Worm (Caenorhabditis elegans): ENCODE results near the gene K09E9.3.
A peak's percentile ranks its signal among the peaks of the same experiment; 100 is the strongest.

Gene K09E9.3

DNA sequence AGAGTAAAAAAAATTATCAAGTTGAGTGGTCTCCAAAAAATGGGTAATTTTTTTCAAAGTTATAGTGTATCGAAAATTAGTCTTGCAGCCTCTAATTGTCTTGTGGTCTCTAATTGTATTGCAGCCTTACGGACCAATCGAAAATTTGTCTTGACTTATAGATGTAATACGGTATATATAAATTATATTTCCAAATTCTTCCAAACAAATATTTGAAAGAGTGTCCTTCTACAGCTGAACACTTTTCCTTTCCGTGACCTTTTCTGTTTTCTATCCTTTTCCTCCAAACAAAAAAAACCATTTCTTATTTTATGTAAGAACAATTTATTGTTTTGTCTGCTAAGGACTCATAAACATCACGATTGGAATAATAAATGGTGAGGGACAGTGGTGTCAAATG, 27.0 kb upstream of the K09E9.3 start, which contains the start of gene K09E9.7:
Gene K09E9.7 (plus strand): TSS at position 301 of the 400 bp plus-strand sequence.
- TF ChIP-seq ceh-82 (tag; optimal IDR thresholded peaks at IDR 0.05) (no peak), lin-13 (GFP tag; optimal IDR thresholded peaks at IDR 0.05) (no peak), nhr-10 (tag; optimal IDR thresholded peaks at IDR 0.05) (no peak), lsy-2 (tag; optimal IDR thresholded peaks at IDR 0.05) (no peak), peb-1 (tag; optimal IDR thresholded peaks at IDR 0.05) (no peak), crh-2 (tag; optimal IDR thresholded peaks at IDR 0.05) (no peak), gmeb-1 (tag; optimal IDR thresholded peaks at IDR 0.05) (no peak), nhr-237 (tag; optimal IDR thresholded peaks at IDR 0.05) (no peak), nhr-77 (tag; optimal IDR thresholded peaks at IDR 0.05) (no peak), elt-3 (tag; optimal IDR thresholded peaks at IDR 0.05) (no peak), sma-9 (GFP tag; optimal IDR thresholded peaks at IDR 0.05) (no peak), sma-9 (tag; optimal IDR thresholded peaks at IDR 0.05) (no peak), mbf-1 (tag; optimal IDR thresholded peaks at IDR 0.05) (no peak)

DNA sequence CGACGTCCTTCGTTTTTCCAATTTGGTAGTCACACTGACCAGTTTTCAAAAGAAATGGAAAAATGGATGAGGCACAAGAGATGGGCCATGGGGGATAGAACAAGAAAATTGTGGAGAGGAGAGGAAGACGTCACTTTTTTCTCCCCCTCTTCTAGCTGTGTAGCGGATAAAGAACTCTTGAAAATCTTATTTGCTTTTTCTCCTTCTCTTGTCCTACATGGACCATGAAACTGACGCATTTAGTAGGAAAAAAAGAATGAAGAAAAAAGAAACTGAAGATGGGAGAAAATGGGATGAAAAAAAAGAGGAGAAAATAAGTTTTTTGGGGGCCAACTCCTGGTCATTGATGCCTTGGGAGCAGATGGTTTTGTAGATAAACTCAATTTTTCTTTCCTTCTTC, 20.4 kb upstream of the K09E9.3 start:
- TF ChIP-seq F13H6.1 (tag; optimal IDR thresholded peaks at IDR 0.05) (peak; percentile 37), zag-1 (tag; optimal IDR thresholded peaks at IDR 0.05) (peak; percentile 70), nhr-10 (tag; optimal IDR thresholded peaks at IDR 0.05) (no peak), unc-62 (GFP tag; optimal IDR thresholded peaks at IDR 0.05) (no peak), gmeb-1 (tag; optimal IDR thresholded peaks at IDR 0.05) (no peak), crh-2 (tag; optimal IDR thresholded peaks at IDR 0.05) (no peak), sma-9 (GFP tag; optimal IDR thresholded peaks at IDR 0.05) (peak; percentile 22), sma-9 (tag; optimal IDR thresholded peaks at IDR 0.05) (no peak), mdl-1 (tag; optimal IDR thresholded peaks at IDR 0.05) (peak in 1 of 2 experiments; percentile 2), ama-1 (optimal IDR thresholded peaks at IDR 0.05) (no peak), ceh-16 (tag; optimal IDR thresholded peaks at IDR 0.05) (no peak), nhr-129 (tag; optimal IDR thresholded peaks at IDR 0.05) (peak; percentile 21), skn-1 (tag; optimal IDR thresholded peaks at IDR 0.05) (no peak), alr-1 (tag; optimal IDR thresholded peaks at IDR 0.05) (no peak), blmp-1 (tag; optimal IDR thresholded peaks at IDR 0.05; ENCODE audit: insufficient read depth) (no peak), C34F6.9 (tag; optimal IDR thresholded peaks at IDR 0.05) (peak; percentile 47), unc-55 (GFP tag; optimal IDR thresholded peaks at IDR 0.05) (peak; percentile 53), sma-3 (GFP tag; optimal IDR thresholded peaks at IDR 0.05) (no peak), snpc-4 (tag; optimal IDR thresholded peaks at IDR 0.05) (no peak), lsy-2 (tag; optimal IDR thresholded peaks at IDR 0.05) (peak in 1 of 2 experiments; percentile 31)

DNA sequence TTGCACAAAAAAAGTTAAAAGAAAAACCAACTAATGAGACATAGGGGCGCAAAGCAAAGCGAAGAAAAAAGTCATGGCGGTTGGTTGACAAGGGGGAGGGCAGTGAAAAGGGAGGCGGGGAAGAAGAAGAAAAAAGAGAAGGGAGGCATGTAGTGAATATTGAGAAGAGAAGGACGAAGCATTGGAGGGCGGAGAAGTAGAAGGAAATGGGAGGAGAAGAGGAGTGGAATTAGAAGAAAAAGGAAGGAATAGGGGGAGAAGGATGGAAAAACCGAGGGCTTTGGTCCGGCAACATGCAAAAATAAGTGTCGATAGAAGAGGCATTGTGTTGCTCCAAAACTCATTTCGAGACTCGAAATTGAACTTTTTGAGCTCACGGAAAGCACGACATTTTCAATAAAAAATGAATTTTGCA, 17.2 kb upstream of the K09E9.3 start:
- TF ChIP-seq sem-4 (tag; optimal IDR thresholded peaks at IDR 0.05) (peak; percentile 35), zag-1 (tag; optimal IDR thresholded peaks at IDR 0.05) (peak; percentile 26), mab-5 (tag; optimal IDR thresholded peaks at IDR 0.05) (peak; percentile 51), ama-1 (optimal IDR thresholded peaks at IDR 0.05) (no peak), egl-27 (tag; optimal IDR thresholded peaks at IDR 0.05) (peak; percentile 25), crh-2 (tag; optimal IDR thresholded peaks at IDR 0.05) (peak; percentile 45), fos-1 (tag; optimal IDR thresholded peaks at IDR 0.05) (peak; percentile 30), lsy-2 (tag; optimal IDR thresholded peaks at IDR 0.05) (peak; percentile 42 to 44), gmeb-1 (tag; optimal IDR thresholded peaks at IDR 0.05) (no peak), mdl-1 (tag; optimal IDR thresholded peaks at IDR 0.05) (peak in 1 of 2 experiments; percentile 28), snpc-4 (tag; optimal IDR thresholded peaks at IDR 0.05) (peak; percentile 48), ztf-11 (tag; optimal IDR thresholded peaks at IDR 0.05) (no peak), F13H6.1 (tag; optimal IDR thresholded peaks at IDR 0.05) (peak; percentile 44), unc-55 (GFP tag; optimal IDR thresholded peaks at IDR 0.05) (peak; percentile 44), nhr-129 (tag; optimal IDR thresholded peaks at IDR 0.05) (peak; percentile 64), ceh-16 (tag; optimal IDR thresholded peaks at IDR 0.05) (no peak), C34F6.9 (tag; optimal IDR thresholded peaks at IDR 0.05) (peak; percentile 70), lin-13 (GFP tag; optimal IDR thresholded peaks at IDR 0.05) (peak; percentile 2)

DNA sequence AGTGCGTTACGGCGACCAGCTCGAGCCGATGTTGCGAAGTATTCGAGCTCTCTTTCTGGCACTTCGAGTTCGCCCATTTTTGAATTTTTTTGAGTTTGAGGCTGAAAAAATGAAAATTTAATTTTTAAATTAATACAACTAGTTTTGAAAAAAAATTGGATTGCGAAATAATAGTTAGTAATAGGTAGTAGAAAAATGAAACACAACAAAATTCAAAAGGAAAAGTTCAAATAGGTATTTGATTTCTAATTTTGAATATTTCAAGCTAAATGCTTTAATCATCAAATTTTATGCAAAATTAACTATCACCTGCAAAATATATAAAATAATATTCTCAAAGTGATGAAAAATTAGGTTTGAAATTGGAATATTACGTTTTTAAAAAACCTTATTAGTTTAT, 16.7 kb upstream of the K09E9.3 start, which contains the start of gene K09E9.4:
Gene K09E9.4 (minus strand): TSS at position 101 of the 400 bp plus-strand sequence.
- TF ChIP-seq skn-1 (tag; optimal IDR thresholded peaks at IDR 0.05): no peak
- TF ChIP-seq lin-13 (GFP tag; optimal IDR thresholded peaks at IDR 0.05): no peak
- peak; percentile 1 for TF ChIP-seq nhr-25 (tag; optimal IDR thresholded peaks at IDR 0.05)

DNA sequence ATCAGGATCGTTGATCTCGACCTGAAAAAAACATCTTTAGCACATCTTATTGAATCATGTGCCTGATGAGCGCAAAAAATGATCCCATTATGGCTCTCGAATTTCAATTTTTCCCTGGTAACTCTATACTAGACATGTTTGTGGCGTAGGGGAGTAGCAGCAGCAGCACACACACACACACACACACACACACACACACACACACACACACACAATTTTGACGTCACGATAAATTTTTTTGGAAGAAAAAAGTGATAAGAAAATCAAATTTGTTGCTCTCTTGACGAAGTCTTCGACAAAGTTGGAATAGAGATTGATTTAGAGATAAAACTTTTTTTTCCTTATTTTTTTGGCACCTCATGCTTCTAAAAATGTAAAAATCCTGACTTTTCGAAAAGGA, 16.0 kb upstream of the K09E9.3 start:
- TF ChIP-seq F13H6.1 (tag; optimal IDR thresholded peaks at IDR 0.05): peak; percentile 28
- TF ChIP-seq sma-9 (GFP tag; optimal IDR thresholded peaks at IDR 0.05): peak; percentile 54
- no peak for TF ChIP-seq sma-9 (tag; optimal IDR thresholded peaks at IDR 0.05)
- no peak for TF ChIP-seq ceh-82 (tag; optimal IDR thresholded peaks at IDR 0.05)
- TF ChIP-seq lin-39 (tag; optimal IDR thresholded peaks at IDR 0.05): no peak
- peak; percentile 31 for TF ChIP-seq crh-2 (tag; optimal IDR thresholded peaks at IDR 0.05)
- no peak for TF ChIP-seq sma-3 (GFP tag; optimal IDR thresholded peaks at IDR 0.05)
- peak; percentile 24 for TF ChIP-seq nhr-129 (tag; optimal IDR thresholded peaks at IDR 0.05)
- no peak for TF ChIP-seq alr-1 (tag; optimal IDR thresholded peaks at IDR 0.05)
- TF ChIP-seq nhr-237 (tag; optimal IDR thresholded peaks at IDR 0.05): no peak
- TF ChIP-seq Y55F3AM.14 (GFP tag; optimal IDR thresholded peaks at IDR 0.05): no peak
- no peak for TF ChIP-seq fos-1 (tag; optimal IDR thresholded peaks at IDR 0.05)
